Worm (Caenorhabditis elegans): ENCODE data around the gene Y97E10C.1.

ce11 chrV:7696842-7697241 is 31.8 kb upstream of the Y97E10C.1 start, which contains the start of gene ZK105.3:
- TF ChIP-seq flt-1 (GFP tag; IDR thresholded peaks at IDR 0.05) (no peak), ama-1 (optimal IDR thresholded peaks at IDR 0.05) (no peak), tbx-11 (GFP tag; IDR thresholded peaks at IDR 0.05) (no peak), hnd-1 (tag; optimal IDR thresholded peaks at IDR 0.05) (no peak), scrt-1 (GFP tag; IDR thresholded peaks at IDR 0.05) (no peak), B0310.2 (tag; optimal IDR thresholded peaks at IDR 0.05) (no peak), hmg-4 (GFP tag; optimal IDR thresholded peaks at IDR 0.05) (no peak), tbx-37 (GFP tag; conservative IDR thresholded peaks at IDR 0.05) (no peak), tra-4 (tag; optimal IDR thresholded peaks at IDR 0.05) (no peak)
